Worm (Caenorhabditis elegans): ENCODE results near the gene irld-26.

DNA sequence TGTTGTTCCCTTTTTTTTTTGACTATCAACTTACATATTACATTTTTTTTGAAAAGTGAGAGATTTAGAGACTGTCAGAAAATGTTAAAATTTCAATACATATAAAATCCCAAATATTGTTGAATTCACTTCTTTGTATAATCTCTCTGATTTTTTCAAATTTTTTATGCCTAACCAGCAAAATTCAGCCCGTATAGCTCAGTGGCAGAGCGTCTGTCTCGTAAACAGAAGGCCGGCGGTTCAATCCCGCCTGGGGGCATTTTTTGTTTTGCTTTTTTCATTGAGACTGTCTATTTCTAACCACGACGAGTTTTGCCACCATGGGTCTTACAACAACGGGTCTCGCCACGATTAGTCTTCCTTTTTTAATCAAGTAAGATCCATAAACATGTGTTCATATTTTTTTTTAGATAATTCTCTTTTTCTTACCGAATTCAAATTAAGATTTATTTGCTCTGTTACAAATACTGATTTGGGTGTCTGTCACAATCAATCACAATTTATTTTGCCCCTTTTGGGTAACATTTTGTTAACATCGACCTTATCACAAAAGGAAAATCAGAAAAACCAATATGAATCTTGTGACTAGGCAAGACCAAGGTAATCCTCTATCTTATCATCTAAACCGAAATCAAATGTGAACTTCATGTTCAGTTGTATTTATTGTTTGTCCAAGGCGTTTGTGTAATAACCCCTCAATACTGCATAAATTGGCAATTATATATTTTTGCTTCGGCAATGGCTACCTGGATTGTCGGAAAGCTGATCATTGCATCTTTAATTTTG, 14.2 kb downstream of the irld-26 start, which contains the start of gene glc-1:
- no peak for TF ChIP-seq snpc-4 (GFP tag; optimal IDR thresholded peaks at IDR 0.05)
- peak in 1 of 4 experiments; percentile 21 for TF ChIP-seq snpc-4 (tag; optimal IDR thresholded peaks at IDR 0.05)
- no peak for TF ChIP-seq let-607 (tag; optimal IDR thresholded peaks at IDR 0.05)
- no peak for TF ChIP-seq xnd-1 (tag; optimal IDR thresholded peaks at IDR 0.05)
- no peak for TF ChIP-seq Y79H2A.3 (GFP tag; conservative IDR thresholded peaks at IDR 0.05)
- no peak for TF ChIP-seq ceh-27 (GFP tag; optimal IDR thresholded peaks at IDR 0.05)
- TF ChIP-seq snpc-1.1 (tag; optimal IDR thresholded peaks at IDR 0.05; ENCODE audit: insufficient read depth), result no peak
- TF ChIP-seq hrde-1 (tag; optimal IDR thresholded peaks at IDR 0.05; ENCODE audit: borderline replicate concordance), result no peak
- no peak for TF ChIP-seq lin-26 (GFP tag; IDR thresholded peaks at IDR 0.05)
- no peak for TF ChIP-seq snpc-3.4 (tag; optimal IDR thresholded peaks at IDR 0.05)
- no peak for TF ChIP-seq nfya-2 (GFP tag; IDR thresholded peaks at IDR 0.05)

All from whole organism, young adult.